Fruit fly (Drosophila melanogaster): ENCODE results near the gene dl.

- no peak for TF ChIP-seq brk (GFP tag; optimal IDR thresholded peaks at IDR 0.05)
- TF ChIP-seq usp (GFP tag; optimal IDR thresholded peaks at IDR 0.05) = no peak
- TF ChIP-seq pan (optimal IDR thresholded peaks at IDR 0.05) = no peak
- no peak for TF ChIP-seq fru (GFP tag; optimal IDR thresholded peaks at IDR 0.05)
- TF ChIP-seq Hr83 (GFP tag; optimal IDR thresholded peaks at IDR 0.05; ENCODE audit: poor library complexity, severe bottlenecking) = no peak
- no peak for TF ChIP-seq Dif (GFP tag; optimal IDR thresholded peaks at IDR 0.05; ENCODE audit: partially characterized antibody)
- no peak for TF ChIP-seq Sp1 (GFP tag; optimal IDR thresholded peaks at IDR 0.05)
Observed at dm6 chr2L:17412533-17412932, 37.6 kb downstream of the dl start, which contains the start of gene Rsph9.
